Worm (Caenorhabditis elegans): ENCODE results near the gene hex-3.

The hex-3 gene

DNA sequence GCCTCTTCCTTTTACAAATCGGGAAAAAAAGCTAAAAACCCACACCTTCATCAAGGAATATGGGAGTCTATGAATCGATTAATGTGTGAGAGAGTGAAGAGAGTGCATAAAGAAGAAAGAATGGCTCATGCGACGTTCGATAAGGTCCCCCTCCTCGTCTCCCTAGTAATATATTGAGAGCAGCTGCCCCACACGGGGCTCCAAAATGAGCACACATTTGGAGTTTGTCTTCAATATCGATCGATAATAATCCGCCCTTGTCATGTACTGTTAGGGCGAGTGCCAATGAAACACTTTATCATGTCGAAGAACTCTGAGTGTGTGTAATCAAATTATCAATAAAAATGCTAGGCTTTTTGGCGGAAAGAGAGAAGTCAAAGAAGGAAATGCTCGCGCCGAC is 29.8 kb upstream of the hex-3 start:
- TF ChIP-seq ceh-36 (tag; optimal IDR thresholded peaks at IDR 0.05) = no peak
- TF ChIP-seq hmbx-1 (tag; optimal IDR thresholded peaks at IDR 0.05) = no peak
- no peak for TF ChIP-seq scrt-1 (GFP tag; IDR thresholded peaks at IDR 0.05)
- TF ChIP-seq hnd-1 (tag; optimal IDR thresholded peaks at IDR 0.05) = no peak
- TF ChIP-seq tbx-37 (GFP tag; conservative IDR thresholded peaks at IDR 0.05) = no peak
- TF ChIP-seq aly-1 (tag; optimal IDR thresholded peaks at IDR 0.05) = no peak
- TF ChIP-seq B0310.2 (tag; optimal IDR thresholded peaks at IDR 0.05) = no peak
- TF ChIP-seq F13C5.2 (tag; optimal IDR thresholded peaks at IDR 0.05) = no peak
- no peak for TF ChIP-seq ets-7 (tag; optimal IDR thresholded peaks at IDR 0.05)
- no peak for TF ChIP-seq tbx-11 (GFP tag; IDR thresholded peaks at IDR 0.05)
- TF ChIP-seq hmg-4 (GFP tag; optimal IDR thresholded peaks at IDR 0.05) = no peak
- TF ChIP-seq flt-1 (GFP tag; IDR thresholded peaks at IDR 0.05) = no peak
- no peak for TF ChIP-seq ceh-13 (GFP tag; optimal IDR thresholded peaks at IDR 0.05)
- no peak for TF ChIP-seq ama-1 (optimal IDR thresholded peaks at IDR 0.05)

DNA sequence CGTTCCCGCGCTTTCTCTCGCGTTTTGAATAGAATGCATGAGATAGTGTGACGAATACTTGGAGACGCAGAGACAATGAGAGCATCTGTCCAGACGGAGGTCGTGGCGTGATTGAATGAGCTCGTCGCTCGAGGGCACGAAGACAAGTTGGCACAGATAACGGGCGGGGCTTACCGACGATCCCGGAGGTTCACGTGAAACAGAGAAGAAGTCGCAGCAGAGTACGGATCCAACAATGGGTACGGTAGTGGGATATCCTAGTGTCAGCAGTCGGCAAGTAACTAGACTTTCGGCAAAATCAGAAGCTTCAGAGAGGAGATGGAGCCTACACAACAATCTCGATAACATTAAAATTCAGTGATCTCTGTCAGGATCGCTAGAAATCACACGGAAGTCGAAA is 29.2 kb upstream of the hex-3 start:
- TF ChIP-seq tbx-11 (GFP tag; IDR thresholded peaks at IDR 0.05) (no peak), tbx-37 (GFP tag; conservative IDR thresholded peaks at IDR 0.05) (no peak), B0310.2 (tag; optimal IDR thresholded peaks at IDR 0.05) (no peak), F13C5.2 (tag; optimal IDR thresholded peaks at IDR 0.05) (no peak), tra-4 (tag; optimal IDR thresholded peaks at IDR 0.05) (no peak), ama-1 (optimal IDR thresholded peaks at IDR 0.05) (no peak), pes-1 (GFP tag; IDR thresholded peaks at IDR 0.05) (no peak), ceh-13 (GFP tag; optimal IDR thresholded peaks at IDR 0.05) (no peak), hmbx-1 (tag; optimal IDR thresholded peaks at IDR 0.05) (no peak), aly-1 (tag; optimal IDR thresholded peaks at IDR 0.05) (no peak), scrt-1 (GFP tag; IDR thresholded peaks at IDR 0.05) (no peak), sea-1 (GFP tag; conservative IDR thresholded peaks at IDR 0.05) (no peak)

DNA sequence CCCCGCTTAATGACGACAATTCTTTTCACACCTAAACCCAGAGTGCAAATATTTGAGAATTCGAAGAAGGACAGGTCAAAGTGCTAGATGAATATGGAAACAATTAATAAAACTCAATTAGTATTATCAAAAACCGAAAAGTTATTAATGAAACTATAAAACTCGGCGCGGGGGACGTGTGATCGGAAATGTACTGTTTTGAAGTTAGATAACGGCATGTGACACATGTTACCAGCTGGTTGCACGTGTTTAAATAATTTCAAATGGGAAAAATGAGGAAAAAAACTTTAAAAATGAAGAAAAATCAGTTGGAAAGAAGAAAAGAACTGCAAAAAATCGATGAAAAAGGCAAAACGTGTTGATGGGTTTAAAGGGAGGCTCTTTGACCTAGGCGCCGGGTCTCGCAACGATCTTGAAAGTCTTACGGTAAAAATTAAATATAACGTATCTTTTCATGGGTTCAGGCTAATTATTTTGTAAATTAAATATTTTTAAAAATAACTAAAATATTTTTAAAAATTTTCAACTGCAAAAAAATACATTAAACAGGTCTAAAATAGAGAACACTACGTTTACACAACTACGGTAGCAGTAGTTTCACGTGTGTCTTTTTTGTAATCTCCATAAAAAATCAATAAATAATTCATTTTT is 28.3 kb upstream of the hex-3 start:
- TF ChIP-seq aly-1 (tag; optimal IDR thresholded peaks at IDR 0.05) = no peak
- no peak for TF ChIP-seq ceh-36 (tag; optimal IDR thresholded peaks at IDR 0.05)
- no peak for TF ChIP-seq sea-1 (GFP tag; conservative IDR thresholded peaks at IDR 0.05)
- no peak for TF ChIP-seq hmg-4 (GFP tag; optimal IDR thresholded peaks at IDR 0.05)
- no peak for TF ChIP-seq pes-1 (GFP tag; IDR thresholded peaks at IDR 0.05)

DNA sequence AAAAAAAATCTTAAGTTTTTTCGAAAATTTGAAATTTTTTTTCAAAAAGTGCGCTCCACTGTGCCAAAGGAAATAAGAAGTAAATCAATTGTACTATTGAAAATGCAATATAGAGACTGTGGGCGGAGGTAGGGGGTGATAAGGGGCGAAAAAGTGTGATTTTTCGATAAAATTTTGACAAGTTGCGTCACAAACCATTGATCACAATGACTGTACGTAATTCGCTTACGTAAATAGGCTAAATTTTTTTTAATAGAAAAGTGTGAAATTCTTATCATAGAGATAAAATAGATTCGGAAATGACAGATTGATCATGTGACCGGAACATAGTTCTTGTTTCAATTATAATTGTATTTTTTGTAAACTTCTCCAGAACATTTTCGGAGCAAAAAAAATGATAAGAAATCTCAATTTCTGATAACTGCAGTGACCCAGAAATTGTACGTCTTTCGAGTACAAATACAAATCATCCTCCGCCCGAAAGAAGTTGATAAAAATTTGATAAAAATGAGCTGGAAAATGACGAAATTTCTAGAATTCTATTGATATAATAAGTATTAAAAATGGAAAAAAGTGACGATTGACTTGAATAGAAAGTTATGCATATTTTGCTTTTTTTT is 26.4 kb upstream of the hex-3 start:
- no peak for TF ChIP-seq ama-1 (optimal IDR thresholded peaks at IDR 0.05)

DNA sequence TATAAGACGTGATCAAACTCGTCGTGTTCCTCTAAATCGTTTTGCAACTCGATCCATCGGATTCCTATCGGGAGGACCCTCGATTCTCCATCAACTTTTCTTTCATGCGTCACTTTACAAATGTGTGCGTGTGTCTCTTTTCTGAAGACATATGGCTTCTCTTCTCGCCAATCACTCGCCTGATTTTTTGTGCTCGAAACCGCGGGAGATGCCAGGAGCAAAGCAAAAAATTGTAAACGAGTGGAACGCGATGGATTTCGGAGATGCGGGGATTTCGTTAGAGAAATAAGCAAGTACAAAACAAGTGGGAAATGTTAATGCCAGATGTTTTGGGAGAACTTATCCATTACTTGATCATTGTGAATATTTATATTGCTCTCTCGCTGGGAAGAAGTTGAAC is 24.8 kb upstream of the hex-3 start:
- TF ChIP-seq flt-1 (GFP tag; IDR thresholded peaks at IDR 0.05) = no peak

DNA sequence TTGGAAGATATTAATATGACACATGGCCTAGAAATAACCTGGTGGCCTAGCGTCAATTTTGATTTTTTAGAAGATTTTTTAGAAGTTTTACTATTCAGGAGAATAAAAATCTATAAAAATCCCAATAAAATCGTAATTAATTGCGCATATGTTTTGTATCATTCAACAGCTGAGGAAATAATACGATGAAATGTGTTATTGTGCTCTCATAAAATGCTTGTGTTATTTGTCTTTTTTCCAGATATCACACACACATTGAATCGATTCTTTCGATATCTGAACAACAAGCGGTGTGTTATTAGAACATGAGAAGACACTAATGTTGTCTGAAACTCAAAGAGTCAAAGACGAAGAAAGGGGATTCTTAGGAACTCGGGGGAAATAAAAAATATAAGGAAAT is 23.9 kb upstream of the hex-3 start:
- TF ChIP-seq sea-1 (GFP tag; conservative IDR thresholded peaks at IDR 0.05) (no peak), scrt-1 (GFP tag; IDR thresholded peaks at IDR 0.05) (no peak), ets-7 (tag; optimal IDR thresholded peaks at IDR 0.05) (no peak), ceh-36 (tag; optimal IDR thresholded peaks at IDR 0.05) (no peak), hmbx-1 (tag; optimal IDR thresholded peaks at IDR 0.05) (no peak), ceh-13 (GFP tag; optimal IDR thresholded peaks at IDR 0.05) (no peak), ama-1 (optimal IDR thresholded peaks at IDR 0.05) (no peak), B0310.2 (tag; optimal IDR thresholded peaks at IDR 0.05) (no peak), hnd-1 (tag; optimal IDR thresholded peaks at IDR 0.05) (no peak), F13C5.2 (tag; optimal IDR thresholded peaks at IDR 0.05) (no peak)

DNA sequence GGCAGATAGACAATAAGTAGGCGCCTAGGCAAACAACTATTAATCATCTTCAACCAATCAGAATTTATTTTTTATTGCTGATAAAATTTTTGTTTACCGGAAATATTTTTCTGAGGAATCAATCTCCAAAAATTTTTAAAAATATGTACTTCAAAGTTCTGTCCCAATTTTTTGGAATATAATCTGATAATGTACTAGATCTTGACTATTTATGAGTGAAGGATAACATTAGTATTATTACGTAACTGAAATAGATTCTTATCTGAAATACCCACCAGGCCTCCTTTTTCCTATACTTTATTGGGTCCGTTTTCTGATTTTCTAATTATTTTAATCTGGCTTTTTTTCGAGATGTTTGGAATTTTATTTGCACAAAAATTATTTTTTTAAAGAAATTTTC is 17.5 kb upstream of the hex-3 start:
- TF ChIP-seq ceh-36 (tag; optimal IDR thresholded peaks at IDR 0.05) = no peak
- TF ChIP-seq B0310.2 (tag; optimal IDR thresholded peaks at IDR 0.05) = no peak
- no peak for TF ChIP-seq tbx-37 (GFP tag; conservative IDR thresholded peaks at IDR 0.05)
- TF ChIP-seq tbx-11 (GFP tag; IDR thresholded peaks at IDR 0.05) = no peak
- no peak for TF ChIP-seq flt-1 (GFP tag; IDR thresholded peaks at IDR 0.05)
- no peak for TF ChIP-seq scrt-1 (GFP tag; IDR thresholded peaks at IDR 0.05)
- no peak for TF ChIP-seq pes-1 (GFP tag; IDR thresholded peaks at IDR 0.05)
- no peak for TF ChIP-seq tra-4 (tag; optimal IDR thresholded peaks at IDR 0.05)
- TF ChIP-seq hmg-4 (GFP tag; optimal IDR thresholded peaks at IDR 0.05) = no peak
- TF ChIP-seq aly-1 (tag; optimal IDR thresholded peaks at IDR 0.05) = no peak
- TF ChIP-seq hmbx-1 (tag; optimal IDR thresholded peaks at IDR 0.05) = no peak
- no peak for TF ChIP-seq hnd-1 (tag; optimal IDR thresholded peaks at IDR 0.05)
- TF ChIP-seq ets-7 (tag; optimal IDR thresholded peaks at IDR 0.05) = no peak
- TF ChIP-seq F13C5.2 (tag; optimal IDR thresholded peaks at IDR 0.05) = no peak
- TF ChIP-seq sea-1 (GFP tag; conservative IDR thresholded peaks at IDR 0.05) = no peak
- no peak for TF ChIP-seq ceh-13 (GFP tag; optimal IDR thresholded peaks at IDR 0.05)
- no peak for TF ChIP-seq ama-1 (optimal IDR thresholded peaks at IDR 0.05)

DNA sequence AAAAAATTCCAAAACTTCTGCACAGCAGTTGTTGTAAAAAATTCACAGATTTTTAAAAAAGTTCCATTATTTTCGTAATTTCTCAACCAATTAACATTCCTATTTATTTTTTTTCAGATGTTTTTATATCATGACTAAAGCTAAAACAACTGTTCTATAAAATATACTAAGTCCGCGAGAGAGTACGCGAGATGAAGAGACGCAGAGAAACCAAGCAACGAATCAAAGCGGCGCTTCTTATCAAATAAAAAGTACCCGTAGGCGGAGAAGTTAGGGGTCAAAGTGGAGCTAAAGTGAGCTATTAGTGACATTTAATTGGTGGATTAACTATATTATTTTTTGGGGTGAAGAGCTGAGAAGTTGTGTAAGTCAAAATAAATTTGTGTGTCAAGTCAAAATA is 16.4 kb upstream of the hex-3 start, which contains the start of gene sbsp-1:
Gene sbsp-1, plus strand, starts transcription at position 301 of the 400 bp plus-strand sequence.
- TF ChIP-seq aly-1 (tag; optimal IDR thresholded peaks at IDR 0.05) (no peak), ceh-13 (GFP tag; optimal IDR thresholded peaks at IDR 0.05) (no peak), F13C5.2 (tag; optimal IDR thresholded peaks at IDR 0.05) (no peak), ets-7 (tag; optimal IDR thresholded peaks at IDR 0.05) (no peak), tbx-11 (GFP tag; IDR thresholded peaks at IDR 0.05) (no peak), tra-4 (tag; optimal IDR thresholded peaks at IDR 0.05) (no peak), hmbx-1 (tag; optimal IDR thresholded peaks at IDR 0.05) (no peak), flt-1 (GFP tag; IDR thresholded peaks at IDR 0.05) (no peak), sea-1 (GFP tag; conservative IDR thresholded peaks at IDR 0.05) (no peak), scrt-1 (GFP tag; IDR thresholded peaks at IDR 0.05) (no peak), hnd-1 (tag; optimal IDR thresholded peaks at IDR 0.05) (no peak), ama-1 (optimal IDR thresholded peaks at IDR 0.05) (no peak), pes-1 (GFP tag; IDR thresholded peaks at IDR 0.05) (no peak), hmg-4 (GFP tag; optimal IDR thresholded peaks at IDR 0.05) (no peak), B0310.2 (tag; optimal IDR thresholded peaks at IDR 0.05) (no peak), tbx-37 (GFP tag; conservative IDR thresholded peaks at IDR 0.05) (no peak), ceh-36 (tag; optimal IDR thresholded peaks at IDR 0.05) (no peak)

All from whole organism, early embryonic.